Worm (Caenorhabditis elegans) whole organism, L4 larva: ENCODE measurements around the gene F36H1.12.

Source experiments
- R02D3.7 ChIP-seq: fragments of 150-350 bp; sonication (generic microtip); optimal IDR thresholded peaks from 3 replicates; lab custom pipeline; 2014; ENCODE audit warnings: missing biosample characterization, missing genetic modification characterization
- ama-1 ChIP-seq: fragments of 150-350 bp; optimal IDR thresholded peaks from 2 replicates; lab custom pipeline; 2014; ENCODE audit warnings: inconsistent platforms, mixed read lengths
- ceh-28 ChIP-seq: fragments of 150-350 bp; optimal IDR thresholded peaks from 2 replicates; lab custom pipeline; 2014; ENCODE audit warnings: missing biosample characterization, missing genetic modification reagents, missing genetic modification characterization
- dmd-9 ChIP-seq: fragments of 200-800 bp; sonication (Bioruptor generic); IDR thresholded peaks from 2 replicates; pipeline ENCODE4 v1.3.6; 2022; ENCODE audit warnings: missing genetic modification reagents, missing genetic modification characterization, missing compliant biosample characterization
- lin-15B ChIP-seq: fragments of 150-350 bp; sonication (generic microtip); optimal IDR thresholded peaks from 3 replicates; lab custom pipeline; 2014; ENCODE audit warnings: missing biosample characterization, missing genetic modification characterization
- lsy-2 ChIP-seq, 2 experiments: fragments of 150-350 bp in 1 of 2; sonication (generic microtip) in 1 of 2; optimal IDR thresholded peaks; 2 replicates each; lab custom pipeline; 2014 to 2017; ENCODE audit warnings: missing biosample characterization in 2 of 2, missing genetic modification characterization in 2 of 2
- pha-4 ChIP-seq, 2 experiments: fragments of 150-350 bp in 1 of 2; fragments of 200-800 bp in 1 of 2; sonication (Bioruptor generic) in 1 of 2; IDR thresholded peaks in 1 of 2; optimal IDR thresholded peaks in 1 of 2; 2 replicates each; pipeline versions ENCODE4 v1.3.6 to Lab custom; 2014 to 2022; ENCODE audit warnings: missing genetic modification characterization in 2 of 2, missing genetic modification reagents in 2 of 2, missing biosample characterization in 1 of 2, missing compliant biosample characterization in 1 of 2
- skn-1 ChIP-seq: fragments of 150-350 bp; optimal IDR thresholded peaks from 2 replicates; lab custom pipeline; 2014; ENCODE audit warnings: missing biosample characterization, missing genetic modification characterization
- spr-3 ChIP-seq: fragments of 200-800 bp; sonication (Bioruptor generic); optimal IDR thresholded peaks from 2 replicates; lab custom pipeline; 2018; ENCODE audit warnings: mild to moderate bottlenecking, missing genetic modification characterization, missing compliant biosample characterization
- unc-39 ChIP-seq: sonication (generic microtip); optimal IDR thresholded peaks from 2 replicates; lab custom pipeline; 2017; ENCODE audit warnings: missing biosample characterization, missing genetic modification characterization
- zip-11 ChIP-seq: fragments of 200-800 bp; sonication (Bioruptor generic); IDR thresholded peaks from 2 replicates; pipeline ENCODE4 v1.3.6; 2022; ENCODE audit warnings: missing genetic modification characterization, missing compliant biosample characterization
- zip-2 ChIP-seq: fragments of 150-350 bp; optimal IDR thresholded peaks from 2 replicates; lab custom pipeline; 2014; ENCODE audit warnings: missing biosample characterization, missing genetic modification characterization

- no peak for TF ChIP-seq lsy-2 (tag; optimal IDR thresholded peaks at IDR 0.05; lab: Kevin White, UChicago)
- TF ChIP-seq lin-15B = no peak
- no peak for TF ChIP-seq skn-1 (tag; lab: Kevin White, UChicago)
- no peak for TF ChIP-seq unc-39 (tag; lab: Kevin White, UChicago)
- TF ChIP-seq zip-2 (tag; lab: Kevin White, UChicago) = no peak
- no peak for TF ChIP-seq spr-3 (GFP tag; lab: Kevin White, UChicago)
- no peak for TF ChIP-seq ceh-28 (tag; lab: Kevin White, UChicago)
- no peak for TF ChIP-seq dmd-9 (GFP tag; lab: Robert Waterston, UW)
- no peak for TF ChIP-seq zip-11 (GFP tag; lab: Robert Waterston, UW)
- no peak for TF ChIP-seq R02D3.7 (tag; lab: Kevin White, UChicago)
- no peak for TF ChIP-seq pha-4 (GFP tag; IDR thresholded peaks at IDR 0.05; lab: Robert Waterston, UW)
- TF ChIP-seq pha-4 (tag; optimal IDR thresholded peaks at IDR 0.05; lab: Kevin White, UChicago) = no peak
- no peak for TF ChIP-seq ama-1 (lab: Kevin White, UChicago)
Measured at ce11 chrIV:11009928-11010327, 43.6 kb downstream of the F36H1.12 start.
